Fruit fly (Drosophila melanogaster): ENCODE measurements around the gene CG10311.

Gene CG10311

DNA sequence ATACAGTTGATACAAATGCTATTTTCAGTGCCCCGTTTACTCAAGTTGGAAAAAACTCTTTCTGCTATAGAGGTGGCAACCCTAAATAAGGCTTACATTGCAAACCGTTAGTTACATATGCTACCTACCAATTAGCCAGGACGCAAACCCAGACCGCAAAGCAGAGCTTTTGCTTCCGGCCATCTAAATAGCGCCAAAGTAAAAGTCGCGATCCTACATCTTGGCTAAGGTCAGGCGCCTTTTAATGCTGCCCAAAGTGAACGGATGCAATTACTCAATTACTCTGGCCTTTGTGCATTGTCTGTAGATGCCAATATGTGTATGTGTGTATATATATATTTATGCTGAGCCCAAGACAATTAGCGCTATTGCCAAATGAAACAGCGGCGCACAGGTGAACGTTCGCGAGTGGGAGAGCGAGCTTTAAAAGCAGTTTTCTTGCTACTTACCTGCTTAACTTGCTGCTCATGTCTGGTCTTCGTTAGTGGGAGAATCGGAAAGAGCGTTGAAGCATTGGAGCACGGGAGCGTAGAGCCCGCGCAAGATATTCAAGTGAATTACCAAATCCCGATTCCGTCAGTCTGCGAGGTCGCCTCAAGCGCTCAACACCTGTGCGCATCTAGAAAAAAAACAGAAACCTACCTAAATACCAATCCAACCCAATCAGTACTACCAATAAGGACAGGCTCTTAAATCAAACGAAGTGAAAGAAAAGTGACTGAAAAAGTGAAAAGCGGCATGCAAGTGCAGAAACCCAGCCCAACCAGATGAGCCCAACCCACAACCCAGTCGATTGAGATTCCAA, 51.4 kb downstream of the CG10311 start, which contains the start of gene Zip89B:
Gene Zip89B, plus strand, starts transcription at position 574 of the 805 bp plus-strand sequence.
- no peak for TF ChIP-seq fd96Ca (GFP tag; IDR thresholded peaks at IDR 0.05)
- no peak for TF ChIP-seq CG8301 (tag; optimal IDR thresholded peaks at IDR 0.05)
- no peak for TF ChIP-seq CG15710 (tag; optimal IDR thresholded peaks at IDR 0.05)
- no peak for TF ChIP-seq CG10348 (GFP tag; IDR thresholded peaks at IDR 0.05)
- no peak for TF ChIP-seq D1 (tag; optimal IDR thresholded peaks at IDR 0.05)
- peak; percentile 23 for TF ChIP-seq Pif1B (GFP tag; optimal IDR thresholded peaks at IDR 0.05)
- peak; percentile 93 for TF ChIP-seq EcR (GFP tag; optimal IDR thresholded peaks at IDR 0.05)
- no peak for TF ChIP-seq CG8159 (tag; optimal IDR thresholded peaks at IDR 0.05)
